Worm (Caenorhabditis elegans): ENCODE data around the gene nhr-223.

- TF ChIP-seq dmd-4 (tag; optimal IDR thresholded peaks at IDR 0.05) (no peak), ceh-82 (tag; optimal IDR thresholded peaks at IDR 0.05) (no peak), nhr-237 (tag; optimal IDR thresholded peaks at IDR 0.05) (no peak), nhr-77 (tag; optimal IDR thresholded peaks at IDR 0.05) (no peak), lin-11 (tag; optimal IDR thresholded peaks at IDR 0.05) (no peak), F13H6.1 (tag; optimal IDR thresholded peaks at IDR 0.05) (no peak), zag-1 (tag; optimal IDR thresholded peaks at IDR 0.05) (no peak), mdl-1 (tag; optimal IDR thresholded peaks at IDR 0.05) (no peak), ZK546.5 (tag; optimal IDR thresholded peaks at IDR 0.05) (no peak), unc-62 (GFP tag; optimal IDR thresholded peaks at IDR 0.05) (no peak)
Measured at ce11 chrV:15815962-15816432, 19.8 kb downstream of the nhr-223 start, which contains the start of the genes fbxa-69 and F54B8.4.

All from whole organism, L2 larva.